Worm (Caenorhabditis elegans) whole organism, mixed stage, embryonic: ENCODE results near the gene W06F12.2.

Experiments
- elt-3 ChIP-seq: fragments of 150-350 bp; optimal IDR thresholded peaks from 2 replicates; lab custom pipeline; 2014; ENCODE audit warnings: missing biosample characterization, missing genetic modification characterization
- mep-1 ChIP-seq: fragments of 150-350 bp; optimal IDR thresholded peaks from 2 replicates; lab custom pipeline; 2017; ENCODE audit warnings: missing biosample characterization, missing genetic modification reagents, missing genetic modification characterization, inconsistent platforms

DNA sequence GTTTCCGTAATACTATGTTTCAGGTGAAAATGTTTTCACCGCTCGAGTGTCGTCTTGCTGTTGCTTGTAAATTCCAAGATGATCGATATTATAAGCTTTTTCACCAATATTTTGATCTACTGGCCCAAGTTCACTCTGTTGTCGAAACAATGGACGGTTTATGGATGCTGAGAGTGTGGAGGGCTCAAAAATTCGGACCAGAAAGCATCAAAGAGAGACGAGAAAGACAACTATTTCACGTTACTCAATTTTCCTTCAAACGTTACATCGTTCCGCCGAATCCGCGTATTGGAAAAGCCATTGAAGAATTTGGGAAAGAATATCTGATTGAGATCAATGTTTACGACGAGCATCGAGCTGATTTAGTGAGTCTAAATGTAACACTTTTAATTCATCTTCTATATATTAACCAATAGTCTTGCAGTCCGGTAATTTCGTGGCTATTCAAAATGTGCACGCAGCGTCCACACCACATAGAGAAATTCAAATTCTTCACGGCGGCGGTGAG is 48.8 kb upstream of the W06F12.2 start, which contains the start of gene pot-3:
- TF ChIP-seq elt-3 (tag; lab: Kevin White, UChicago) (no peak), mep-1 (tag; lab: Kevin White, UChicago) (no peak)
